Worm (Caenorhabditis elegans) whole organism, early embryonic: ENCODE measurements around the gene K07E3.2.

Experiments used
- F13C5.2 ChIP-seq: sonication (generic microtip); optimal IDR thresholded peaks from 2 replicates; lab custom pipeline; 2017; ENCODE audit warnings: mild to moderate bottlenecking, missing genetic modification characterization, inconsistent platforms, missing compliant biosample characterization
- ama-1 ChIP-seq: fragments of 150-350 bp; optimal IDR thresholded peaks from 2 replicates; lab custom pipeline; 2014
- ceh-36 ChIP-seq: sonication (generic microtip); optimal IDR thresholded peaks from 2 replicates; lab custom pipeline; 2016; ENCODE audit warnings: missing genetic modification characterization, inconsistent platforms, missing compliant biosample characterization
- ets-7 ChIP-seq: sonication (generic microtip); optimal IDR thresholded peaks from 2 replicates; lab custom pipeline; 2016; ENCODE audit warnings: missing genotype, missing genetic modification characterization, missing compliant biosample characterization
- hmbx-1 ChIP-seq: sonication (generic microtip); optimal IDR thresholded peaks from 2 replicates; lab custom pipeline; 2016; ENCODE audit warnings: mild to moderate bottlenecking, missing genetic modification characterization, missing compliant biosample characterization
- hnd-1 ChIP-seq: sonication (generic microtip); optimal IDR thresholded peaks from 2 replicates; lab custom pipeline; 2016; ENCODE audit warnings: missing genetic modification characterization, missing compliant biosample characterization
- pes-1 ChIP-seq: fragments of 200-800 bp; sonication (Bioruptor generic); IDR thresholded peaks from 2 replicates; pipeline ENCODE4 v1.3.6; 2022; ENCODE audit warnings: missing genetic modification reagents, missing genetic modification characterization, missing compliant biosample characterization
- sea-1 ChIP-seq: fragments of 200-800 bp; sonication (Bioruptor generic); conservative IDR thresholded peaks from 2 replicates; pipeline ENCODE4 v1.3.6; 2022; ENCODE audit warnings: missing genetic modification characterization, missing compliant biosample characterization
- tbx-37 ChIP-seq: fragments of 200-800 bp; sonication (Bioruptor generic); conservative IDR thresholded peaks from 2 replicates; pipeline ENCODE4 v1.3.6; 2022; ENCODE audit warnings: missing genetic modification reagents, missing genetic modification characterization, missing compliant biosample characterization
- tra-4 ChIP-seq: sonication (generic microtip); optimal IDR thresholded peaks from 2 replicates; lab custom pipeline; 2017; ENCODE audit warnings: missing genetic modification characterization, missing compliant biosample characterization

ce11 chrX:8083919-8084318, 20.2 kb upstream of the K07E3.2 start, which contains the start of gene K07E3.4:
- no peak for TF ChIP-seq tbx-37 (GFP tag; lab: Robert Waterston, UW)
- TF ChIP-seq pes-1 (GFP tag; lab: Robert Waterston, UW) = no peak
- no peak for TF ChIP-seq F13C5.2 (tag; lab: Kevin White, UChicago)
- no peak for TF ChIP-seq hmbx-1 (tag; lab: Kevin White, UChicago)
- TF ChIP-seq sea-1 = no peak
- no peak for TF ChIP-seq hnd-1
- no peak for TF ChIP-seq ets-7
- no peak for TF ChIP-seq ama-1 (lab: Kevin White, UChicago)
- no peak for TF ChIP-seq tra-4 (tag; lab: Kevin White, UChicago)
- TF ChIP-seq ceh-36 (tag; lab: Kevin White, UChicago) = no peak
